Worm (Caenorhabditis elegans) whole organism, L4/young adult: ENCODE data around the gene plp-2.

Experiments
- W03F9.2 ChIP-seq: fragments of 150-350 bp; optimal IDR thresholded peaks from 2 replicates; lab custom pipeline; 2014; ENCODE audit warnings: missing biosample characterization, missing genetic modification characterization
- dao-5 ChIP-seq: sonication (generic microtip); optimal IDR thresholded peaks from 2 replicates; lab custom pipeline; 2016; ENCODE audit warnings: missing genotype, missing genetic modification characterization, moderate library complexity, missing compliant biosample characterization
- him-1 ChIP-seq: sonication (generic microtip); optimal IDR thresholded peaks from 2 replicates; lab custom pipeline; 2016; ENCODE audit warnings: missing genotype, missing genetic modification reagents, missing genetic modification characterization, missing compliant biosample characterization

DNA sequence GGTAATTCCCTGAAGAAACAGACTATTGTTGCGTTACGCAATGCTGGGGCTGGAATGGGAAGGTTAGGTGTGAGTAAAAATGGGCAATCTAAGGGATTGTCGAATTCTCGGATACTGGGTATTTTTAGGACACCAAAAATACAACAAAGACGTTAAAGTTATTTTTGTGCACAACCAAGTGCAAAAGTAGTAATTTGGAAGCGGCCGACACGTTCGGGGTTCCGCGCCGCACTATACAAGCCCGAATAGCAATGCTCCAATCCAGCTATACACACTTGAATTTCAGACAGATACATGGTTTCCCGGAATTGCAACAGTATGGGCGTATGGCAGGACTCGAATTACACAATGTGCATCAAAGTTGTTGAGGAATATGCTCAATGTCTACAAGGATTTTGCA is 45.4 kb upstream of the plp-2 start:
- TF ChIP-seq dao-5 (tag; lab: Kevin White, UChicago) = no peak
- TF ChIP-seq him-1 = no peak
- no peak for TF ChIP-seq W03F9.2 (tag; lab: Kevin White, UChicago)
